Worm (Caenorhabditis elegans) whole organism, L2 larva: ENCODE data around the gene sru-48.

Source experiments
- C34F6.9 ChIP-seq: fragments of 150-350 bp; optimal IDR thresholded peaks from 2 replicates; lab custom pipeline; 2014; ENCODE audit warnings: missing biosample characterization, missing genetic modification characterization
- F13H6.1 ChIP-seq: sonication (generic microtip); optimal IDR thresholded peaks from 2 replicates; lab custom pipeline; 2016; ENCODE audit warnings: missing genetic modification characterization, missing compliant biosample characterization
- Y55F3AM.14 ChIP-seq: fragments of 200-800 bp; sonication (Bioruptor generic); optimal IDR thresholded peaks from 2 replicates; lab custom pipeline; 2018; ENCODE audit warnings: mild to moderate bottlenecking, missing genetic modification characterization, missing compliant biosample characterization
- ZK546.5 ChIP-seq: sonication (generic microtip); optimal IDR thresholded peaks from 2 replicates; lab custom pipeline; 2017; ENCODE audit warnings: missing biosample characterization, missing genetic modification characterization
- alr-1 ChIP-seq: fragments of 150-350 bp; optimal IDR thresholded peaks from 2 replicates; lab custom pipeline; 2014; ENCODE audit warnings: missing biosample characterization, missing genetic modification characterization
- aly-2 ChIP-seq: fragments of 150-350 bp; optimal IDR thresholded peaks from 2 replicates; lab custom pipeline; 2014; ENCODE audit warnings: missing biosample characterization, missing genetic modification characterization
- blmp-1 ChIP-seq: sonication (generic microtip); optimal IDR thresholded peaks from 2 replicates; lab custom pipeline; 2017; ENCODE audit warnings: missing genetic modification characterization, mild to moderate bottlenecking, missing compliant biosample characterization, antibody characterized with exemption, moderate library complexity; ENCODE audit not compliant: insufficient read depth
- ceh-16 ChIP-seq: fragments of 150-350 bp; optimal IDR thresholded peaks from 2 replicates; lab custom pipeline; 2014; ENCODE audit warnings: missing biosample characterization, missing genetic modification characterization
- ceh-82 ChIP-seq: fragments of 150-350 bp; optimal IDR thresholded peaks from 2 replicates; lab custom pipeline; 2014; ENCODE audit warnings: missing biosample characterization, missing genetic modification characterization
- crh-2 ChIP-seq: sonication (generic microtip); optimal IDR thresholded peaks from 2 replicates; lab custom pipeline; 2017; ENCODE audit warnings: missing biosample characterization, missing genetic modification characterization
- elt-1 ChIP-seq: fragments of 150-350 bp; optimal IDR thresholded peaks from 2 replicates; lab custom pipeline; 2014; ENCODE audit warnings: missing biosample characterization, missing genetic modification characterization
- elt-3 ChIP-seq: sonication (generic microtip); optimal IDR thresholded peaks from 2 replicates; lab custom pipeline; 2017; ENCODE audit warnings: missing biosample characterization, missing genetic modification characterization
- fos-1 ChIP-seq: fragments of 150-350 bp; optimal IDR thresholded peaks from 2 replicates; lab custom pipeline; 2014; ENCODE audit warnings: missing biosample characterization, missing genetic modification characterization
- gmeb-1 ChIP-seq: fragments of 150-350 bp; optimal IDR thresholded peaks from 2 replicates; lab custom pipeline; 2014; ENCODE audit warnings: missing biosample characterization, missing genetic modification characterization
- lsy-2 ChIP-seq, 2 experiments: fragments of 150-350 bp in 1 of 2; sonication (generic microtip) in 1 of 2; optimal IDR thresholded peaks; 2 replicates each; lab custom pipeline; 2014 to 2017; ENCODE audit warnings: missing biosample characterization in 2 of 2, missing genetic modification characterization in 2 of 2
- mab-5 ChIP-seq: fragments of 150-350 bp; optimal IDR thresholded peaks from 2 replicates; lab custom pipeline; 2014; ENCODE audit warnings: missing biosample characterization, missing genetic modification characterization
- mbf-1 ChIP-seq: sonication (generic microtip); optimal IDR thresholded peaks from 2 replicates; lab custom pipeline; 2017; ENCODE audit warnings: missing biosample characterization, missing genetic modification characterization
- mdl-1 ChIP-seq, 2 experiments: fragments of 150-350 bp in 1 of 2; sonication (generic microtip) in 1 of 2; optimal IDR thresholded peaks; 2 replicates each; lab custom pipeline; 2017; ENCODE audit warnings: missing biosample characterization in 2 of 2, missing genetic modification characterization in 2 of 2
- nhr-10 ChIP-seq: sonication (generic microtip); optimal IDR thresholded peaks from 2 replicates; lab custom pipeline; 2017; ENCODE audit warnings: missing biosample characterization, missing genetic modification characterization
- nhr-11 ChIP-seq: fragments of 150-350 bp; optimal IDR thresholded peaks from 2 replicates; lab custom pipeline; 2014; ENCODE audit warnings: missing biosample characterization, missing genetic modification characterization
- nhr-12 ChIP-seq: fragments of 150-350 bp; optimal IDR thresholded peaks from 2 replicates; lab custom pipeline; 2014; ENCODE audit warnings: missing biosample characterization, missing genetic modification characterization
- nhr-129 ChIP-seq: fragments of 150-350 bp; optimal IDR thresholded peaks from 2 replicates; lab custom pipeline; 2014; ENCODE audit warnings: missing biosample characterization, missing genetic modification characterization
- nhr-21 ChIP-seq: fragments of 150-350 bp; optimal IDR thresholded peaks from 2 replicates; lab custom pipeline; 2014; ENCODE audit warnings: missing biosample characterization, missing genetic modification characterization
- nhr-23 ChIP-seq: fragments of 150-350 bp; optimal IDR thresholded peaks from 2 replicates; lab custom pipeline; 2014; ENCODE audit warnings: missing biosample characterization, missing genetic modification reagents, missing genetic modification characterization
- nhr-237 ChIP-seq: fragments of 150-350 bp; optimal IDR thresholded peaks from 2 replicates; lab custom pipeline; 2014; ENCODE audit warnings: missing biosample characterization, missing genetic modification characterization
- nhr-25 ChIP-seq: fragments of 150-350 bp; sonication (generic microtip); optimal IDR thresholded peaks from 3 replicates; lab custom pipeline; 2014; ENCODE audit warnings: missing biosample characterization, missing genetic modification characterization
- nhr-6 ChIP-seq: fragments of 150-350 bp; optimal IDR thresholded peaks from 2 replicates; lab custom pipeline; 2014; ENCODE audit warnings: missing biosample characterization, missing genetic modification characterization
- nhr-77 ChIP-seq: fragments of 150-350 bp; optimal IDR thresholded peaks from 2 replicates; lab custom pipeline; 2014; ENCODE audit warnings: missing biosample characterization, missing genetic modification characterization
- sem-4 ChIP-seq: fragments of 150-350 bp; optimal IDR thresholded peaks from 2 replicates; lab custom pipeline; 2014; ENCODE audit warnings: missing biosample characterization, missing genetic modification reagents, missing genetic modification characterization
- sma-3 ChIP-seq: sonication (generic microtip); optimal IDR thresholded peaks from 2 replicates; lab custom pipeline; 2016; ENCODE audit warnings: missing genetic modification reagents, missing genetic modification characterization, missing compliant biosample characterization
- sma-9 ChIP-seq, 2 experiments: fragments of 150-350 bp in 1 of 2; sonication (generic microtip) in 1 of 2; optimal IDR thresholded peaks; 2 replicates each; lab custom pipeline; 2014 to 2016; ENCODE audit warnings: missing genetic modification characterization in 2 of 2, mild to moderate bottlenecking in 1 of 2, missing biosample characterization in 1 of 2, missing compliant biosample characterization in 1 of 2, missing genetic modification reagents in 1 of 2, moderate library complexity in 1 of 2
- snpc-4 ChIP-seq: fragments of 150-350 bp; optimal IDR thresholded peaks from 2 replicates; lab custom pipeline; 2014; ENCODE audit warnings: missing biosample characterization, missing genetic modification characterization
- unc-55 ChIP-seq: fragments of 150-350 bp; sonication (generic microtip); optimal IDR thresholded peaks from 3 replicates; lab custom pipeline; 2014; ENCODE audit warnings: missing biosample characterization, missing genetic modification reagents, missing genetic modification characterization
- unc-62 ChIP-seq: fragments of 150-350 bp; optimal IDR thresholded peaks from 2 replicates; lab custom pipeline; 2014; ENCODE audit warnings: missing biosample characterization, missing genetic modification reagents, missing genetic modification characterization
- zag-1 ChIP-seq: fragments of 150-350 bp; optimal IDR thresholded peaks from 2 replicates; lab custom pipeline; 2014; ENCODE audit warnings: missing biosample characterization, missing genetic modification characterization
- ztf-1 ChIP-seq: fragments of 200-800 bp; sonication (Bioruptor generic); conservative IDR thresholded peaks from 2 replicates; pipeline ENCODE4 v1.3.6; 2022; ENCODE audit warnings: missing genetic modification characterization, missing compliant biosample characterization
- ztf-11 ChIP-seq: sonication (generic microtip); optimal IDR thresholded peaks from 2 replicates; lab custom pipeline; 2017; ENCODE audit warnings: missing biosample characterization, missing genetic modification characterization

Gene sru-48

DNA sequence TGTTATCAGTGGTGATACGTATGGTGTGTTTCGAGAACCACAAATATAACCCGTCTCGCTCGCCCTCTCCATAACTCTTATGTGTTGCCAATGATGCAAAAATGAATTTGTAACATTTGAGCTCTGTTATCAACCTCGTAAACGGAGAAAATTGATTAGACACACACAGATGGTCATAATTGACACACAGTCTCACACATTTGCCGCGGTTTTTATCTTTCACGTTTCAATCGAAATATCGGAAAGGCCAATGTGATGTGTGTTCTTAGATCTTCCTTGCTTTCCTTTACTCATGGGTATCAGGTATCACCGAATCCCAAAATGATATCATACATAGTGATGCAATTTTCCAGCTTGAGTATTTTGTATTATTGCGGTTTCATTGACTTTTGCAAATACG lies 33.6 kb downstream of the sru-48 start:
- TF ChIP-seq snpc-4 (tag; lab: Kevin White, UChicago) (no peak), Y55F3AM.14 (GFP tag; lab: Kevin White, UChicago) (no peak), lsy-2 (tag; optimal IDR thresholded peaks at IDR 0.05; lab: Kevin White, UChicago) (peak in 1 of 2 experiments; percentile 9), nhr-12 (tag; lab: Kevin White, UChicago) (no peak), ZK546.5 (no peak), nhr-77 (tag; lab: Kevin White, UChicago) (no peak), zag-1 (tag; lab: Kevin White, UChicago) (no peak), crh-2 (tag; lab: Kevin White, UChicago) (peak; percentile 72), nhr-21 (tag; lab: Kevin White, UChicago) (peak; percentile 66), sma-9 (GFP tag; optimal IDR thresholded peaks at IDR 0.05; lab: Kevin White, UChicago) (peak; percentile 71), sma-9 (tag; optimal IDR thresholded peaks at IDR 0.05; lab: Kevin White, UChicago) (no peak), nhr-10 (tag; lab: Kevin White, UChicago) (no peak), nhr-11 (no peak), F13H6.1 (peak; percentile 59), C34F6.9 (tag; lab: Kevin White, UChicago) (no peak), sma-3 (peak; percentile 1), elt-3 (tag; lab: Kevin White, UChicago) (no peak), gmeb-1 (tag; lab: Kevin White, UChicago) (peak; percentile 53), nhr-129 (tag; lab: Kevin White, UChicago) (peak; percentile 93), fos-1 (tag; lab: Kevin White, UChicago) (peak; percentile 94), ceh-82 (tag; lab: Kevin White, UChicago) (no peak), aly-2 (tag; lab: Kevin White, UChicago) (no peak), sem-4 (tag; lab: Kevin White, UChicago) (no peak), nhr-23 (no peak)
- TF ChIP-seq, all 48 proteins: peak for 9

DNA sequence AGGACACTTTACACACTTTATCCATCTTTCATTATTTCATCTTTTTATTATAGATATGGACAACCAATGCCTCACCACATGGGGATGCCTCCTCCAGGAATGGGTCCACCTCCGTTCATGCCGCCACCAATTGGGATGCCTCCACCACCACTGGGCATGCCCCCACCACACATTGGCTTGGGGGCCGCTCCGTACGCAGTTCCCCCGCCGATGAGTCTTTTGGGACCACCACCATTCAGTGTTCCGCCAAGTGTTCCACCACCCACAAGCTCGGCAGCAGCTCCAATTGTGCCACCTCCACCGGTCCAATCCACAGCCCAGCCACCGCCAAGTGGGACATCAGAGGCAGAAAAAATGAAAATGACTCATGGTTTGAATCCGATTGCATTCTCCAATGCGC lies 34.8 kb downstream of the sru-48 start:
- no peak for TF ChIP-seq nhr-23
- TF ChIP-seq nhr-237 (tag; lab: Kevin White, UChicago): no peak
- no peak for TF ChIP-seq nhr-6 (tag; lab: Kevin White, UChicago)
- no peak for TF ChIP-seq unc-55 (GFP tag; lab: Kevin White, UChicago)
- TF ChIP-seq, all 48 proteins: peak for 0

DNA sequence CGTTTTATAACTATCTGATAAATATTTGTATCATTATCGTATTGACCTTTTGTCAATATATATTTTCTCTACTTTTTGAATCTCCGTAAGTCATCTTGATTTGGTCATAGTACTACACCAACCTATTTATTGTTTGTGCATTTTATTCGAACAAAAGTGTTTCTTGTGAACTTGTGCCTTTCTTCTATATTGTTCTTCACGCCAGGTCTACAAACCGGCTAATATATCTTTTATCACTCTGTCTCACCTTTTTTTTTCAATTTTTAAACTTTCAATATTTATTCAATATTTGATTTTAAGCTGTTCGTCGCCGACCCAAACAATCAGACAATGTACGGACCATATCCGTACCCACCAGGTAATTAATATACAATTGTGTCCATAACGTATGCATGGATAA lies 36.1 kb downstream of the sru-48 start, which contains the start of gene hrpa-2:
TSS of gene hrpa-2 (plus strand) at position 301 of the 400 bp plus-strand sequence.
- TF ChIP-seq alr-1 (tag; lab: Kevin White, UChicago) (no peak), ztf-11 (tag; lab: Kevin White, UChicago) (no peak), ceh-16 (tag; lab: Kevin White, UChicago) (no peak), unc-62 (GFP tag; lab: Kevin White, UChicago) (no peak), sma-3 (no peak), nhr-21 (tag; lab: Kevin White, UChicago) (no peak), mbf-1 (tag; lab: Kevin White, UChicago) (no peak)

DNA sequence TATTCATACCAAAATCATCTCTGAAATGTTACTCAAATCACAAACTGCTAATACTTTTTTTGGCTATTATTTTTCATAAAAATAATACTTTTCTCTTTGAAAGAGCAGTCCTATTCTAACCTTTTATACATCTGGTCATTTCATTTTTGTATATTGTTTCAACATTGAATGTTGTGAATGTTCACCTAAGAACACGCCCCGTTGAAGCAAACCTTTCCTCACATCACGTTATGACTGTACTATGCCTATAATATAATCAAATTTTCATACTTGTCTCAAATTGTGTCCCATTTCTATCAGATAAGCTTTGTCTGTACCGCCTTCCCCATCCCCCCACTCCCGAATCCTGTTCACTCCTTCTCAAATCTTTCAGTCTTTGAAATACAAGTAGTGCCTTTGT lies 38.3 kb downstream of the sru-48 start:
- no peak for TF ChIP-seq ZK546.5
- TF ChIP-seq ztf-11 (tag; lab: Kevin White, UChicago): no peak
- no peak for TF ChIP-seq mdl-1 (tag; optimal IDR thresholded peaks at IDR 0.05; lab: Kevin White, UChicago)
- TF ChIP-seq nhr-23: no peak
- TF ChIP-seq blmp-1 (tag; lab: Kevin White, UChicago): no peak
- TF ChIP-seq ztf-1 (GFP tag; lab: Robert Waterston, UW): no peak
- no peak for TF ChIP-seq mab-5 (tag; lab: Kevin White, UChicago)
- no peak for TF ChIP-seq unc-62 (GFP tag; lab: Kevin White, UChicago)
- no peak for TF ChIP-seq nhr-237 (tag; lab: Kevin White, UChicago)
- TF ChIP-seq fos-1 (tag; lab: Kevin White, UChicago): no peak
- TF ChIP-seq unc-55 (GFP tag; lab: Kevin White, UChicago): no peak
- TF ChIP-seq gmeb-1 (tag; lab: Kevin White, UChicago): no peak
- TF ChIP-seq nhr-6 (tag; lab: Kevin White, UChicago): no peak
- no peak for TF ChIP-seq elt-1
- TF ChIP-seq elt-3 (tag; lab: Kevin White, UChicago): no peak
- TF ChIP-seq nhr-21 (tag; lab: Kevin White, UChicago): no peak
- no peak for TF ChIP-seq nhr-25 (tag; lab: Kevin White, UChicago)
